Fruit fly (Drosophila melanogaster) S2 (cell line): Measurements from ENCODE around the gene CG9391.

ENCODE experiments used
- CG8478 ChIP-seq: fragments of >200 bp; optimal IDR thresholded peaks from 2 replicates; lab custom pipeline; 2018
- CTCF ChIP-seq, 2 experiments: fragments of >200 bp; optimal IDR thresholded peaks; 2 replicates each; lab custom pipeline; 2018

dm6 chr3L:21229764-21230163, 38.4 kb downstream of the CG9391 start:
- TF ChIP-seq CG8478 (lab: Kevin White, UChicago) (no peak), CTCF (optimal IDR thresholded peaks at IDR 0.05; lab: Kevin White, UChicago) (no peak)
